Fruit fly (Drosophila melanogaster) whole organism, embryonic: ENCODE results near the gene CG14153.

Experiments
- B-H1 ChIP-seq: fragments of 200-800 bp; sonication (Bioruptor generic); IDR thresholded peaks from 3 replicates; pipeline ENCODE4 v1.3.6; 2022; ENCODE audit warnings: missing biosample characterization, missing genetic modification characterization
- BEAF-32 ChIP-seq: fragments of 200-800 bp; sonication (Bioruptor generic); optimal IDR thresholded peaks from 3 replicates; lab custom pipeline; 2017; ENCODE audit warnings: missing biosample characterization, missing genetic modification characterization, mild to moderate bottlenecking, moderate library complexity, missing genetic modification reagents
- Bgb ChIP-seq: fragments of 200-800 bp; sonication (Bioruptor generic); IDR thresholded peaks from 2 replicates; pipeline ENCODE4 v1.3.6; 2022; ENCODE audit warnings: missing biosample characterization, missing genetic modification characterization; ENCODE audit not compliant: partially characterized antibody
- C15 ChIP-seq: fragments of 200-800 bp; sonication (Bioruptor generic); IDR thresholded peaks from 3 replicates; pipeline ENCODE4 v1.3.6; 2022; ENCODE audit warnings: missing biosample characterization, missing genetic modification characterization
- CG10267 ChIP-seq: fragments of 200-800 bp; sonication (Bioruptor generic); optimal IDR thresholded peaks from 2 replicates; lab custom pipeline; 2018; ENCODE audit warnings: missing biosample characterization, mild to moderate bottlenecking, missing genetic modification characterization, moderate library complexity
- CG12391 ChIP-seq: fragments of 200-800 bp; sonication (Bioruptor generic); optimal IDR thresholded peaks from 3 replicates; lab custom pipeline; 2018; ENCODE audit warnings: missing biosample characterization, mild to moderate bottlenecking, missing genetic modification characterization, moderate library complexity
- CG13287 ChIP-seq: fragments of 200-800 bp; sonication (Bioruptor generic); IDR thresholded peaks from 2 replicates; pipeline ENCODE4 v1.3.6; 2022; ENCODE audit warnings: missing biosample characterization, missing genetic modification characterization; ENCODE audit not compliant: partially characterized antibody
- CG14667 ChIP-seq: fragments of 200-800 bp; sonication (Bioruptor generic); IDR thresholded peaks from 2 replicates; pipeline ENCODE4 v1.3.6; 2022; ENCODE audit warnings: missing biosample characterization, missing genetic modification characterization
- CG14860 ChIP-seq: fragments of 200-800 bp; sonication (Bioruptor generic); IDR thresholded peaks from 3 replicates; pipeline ENCODE4 v1.3.6; 2022; ENCODE audit warnings: missing biosample characterization, missing genetic modification characterization; ENCODE audit not compliant: partially characterized antibody
- CG15514 ChIP-seq: fragments of 200-800 bp; sonication (Bioruptor generic); optimal IDR thresholded peaks from 3 replicates; lab custom pipeline; 2017; ENCODE audit warnings: missing biosample characterization, missing genetic modification characterization, mild to moderate bottlenecking, moderate library complexity, missing genetic modification reagents
- CG16779 ChIP-seq: fragments of 200-800 bp; sonication (Bioruptor generic); IDR thresholded peaks from 2 replicates; pipeline ENCODE4 v1.3.6; 2022; ENCODE audit warnings: missing biosample characterization, missing genetic modification characterization
- CG17186 ChIP-seq: fragments of 200-800 bp; sonication (Bioruptor generic); optimal IDR thresholded peaks from 3 replicates; lab custom pipeline; 2017; ENCODE audit warnings: missing biosample characterization, missing genetic modification reagents, missing genetic modification characterization
- CG17829 ChIP-seq: fragments of 200-800 bp; optimal IDR thresholded peaks from 2 replicates; lab custom pipeline; 2019; ENCODE audit warnings: missing biosample characterization, mild to moderate bottlenecking, missing genetic modification characterization, moderate library complexity
- CG18262 ChIP-seq: fragments of 200-800 bp; optimal IDR thresholded peaks from 3 replicates; lab custom pipeline; 2019; ENCODE audit warnings: missing biosample characterization, mild to moderate bottlenecking, missing genetic modification characterization, moderate library complexity
- CG18599 ChIP-seq: fragments of 200-800 bp; sonication (Bioruptor generic); optimal IDR thresholded peaks from 3 replicates; lab custom pipeline; 2017; ENCODE audit warnings: missing biosample characterization, missing genetic modification characterization, mild to moderate bottlenecking, moderate library complexity, missing genetic modification reagents
- CG30020 ChIP-seq: fragments of 200-800 bp; optimal IDR thresholded peaks from 2 replicates; lab custom pipeline; 2019; ENCODE audit warnings: missing biosample characterization, mild to moderate bottlenecking, missing genetic modification characterization, moderate library complexity
- CG31224 ChIP-seq: fragments of 200-800 bp; sonication (Bioruptor generic); IDR thresholded peaks from 2 replicates; pipeline ENCODE4 v1.3.6; 2022; ENCODE audit warnings: missing biosample characterization, missing genetic modification characterization
- CG33213 ChIP-seq: fragments of 200-800 bp; sonication (Bioruptor generic); optimal IDR thresholded peaks from 3 replicates; lab custom pipeline; 2016; ENCODE audit warnings: missing biosample characterization, missing genetic modification characterization
- CG3726 ChIP-seq: fragments of 200-800 bp; sonication (Bioruptor generic); IDR thresholded peaks from 3 replicates; pipeline ENCODE4, ENCODE4 v1.3.6; 2022; ENCODE audit warnings: missing biosample characterization, missing genetic modification characterization
- CG42726 ChIP-seq: fragments of 200-800 bp; sonication (Bioruptor generic); IDR thresholded peaks from 2 replicates; pipeline ENCODE4 v1.3.6; 2022; ENCODE audit warnings: missing biosample characterization, missing genetic modification characterization; ENCODE audit not compliant: partially characterized antibody
- CG4730 ChIP-seq: fragments of 200-800 bp; sonication (Bioruptor generic); IDR thresholded peaks from 2 replicates; pipeline ENCODE4 v1.3.6; 2022; ENCODE audit warnings: missing biosample characterization, missing genetic modification characterization
- CG7271 ChIP-seq: fragments of 200-800 bp; sonication (Bioruptor generic); optimal IDR thresholded peaks from 2 replicates; lab custom pipeline; 2018; ENCODE audit warnings: missing biosample characterization, mild to moderate bottlenecking, missing genetic modification characterization, moderate library complexity
- CG7839 ChIP-seq: fragments of 200-800 bp; sonication (Bioruptor generic); optimal IDR thresholded peaks from 3 replicates; lab custom pipeline; 2018; ENCODE audit warnings: missing biosample characterization, mild to moderate bottlenecking, missing genetic modification characterization, moderate library complexity
- CG7963 ChIP-seq: fragments of 200-800 bp; sonication (Bioruptor generic); IDR thresholded peaks from 3 replicates; pipeline ENCODE4 v1.3.6; 2022; ENCODE audit warnings: missing biosample characterization, missing genetic modification characterization; ENCODE audit not compliant: partially characterized antibody
- CG8478 ChIP-seq: fragments of >200 bp; optimal IDR thresholded peaks from 2 replicates; lab custom pipeline; 2018
- CG8765 ChIP-seq: fragments of 200-800 bp; sonication (Bioruptor generic); IDR thresholded peaks from 2 replicates; pipeline ENCODE4 v1.3.6; 2022; ENCODE audit warnings: missing biosample characterization, missing genetic modification characterization
- CG8924 ChIP-seq: fragments of 200-800 bp; optimal IDR thresholded peaks from 3 replicates; lab custom pipeline; 2019; ENCODE audit warnings: missing biosample characterization, mild to moderate bottlenecking, missing genetic modification characterization, moderate library complexity
- CG9437 ChIP-seq: fragments of 200-800 bp; sonication (Bioruptor generic); optimal IDR thresholded peaks from 2 replicates; lab custom pipeline; 2018; ENCODE audit warnings: missing biosample characterization, mild to moderate bottlenecking, missing genetic modification characterization
- D19A ChIP-seq: fragments of 200-800 bp; optimal IDR thresholded peaks from 3 replicates; lab custom pipeline; 2019; ENCODE audit warnings: missing biosample characterization, mild to moderate bottlenecking, missing genetic modification characterization, moderate library complexity
- Deaf1 ChIP-seq: fragments of 200-800 bp; optimal IDR thresholded peaks from 3 replicates; lab custom pipeline; 2019; ENCODE audit warnings: missing biosample characterization, mild to moderate bottlenecking, missing genetic modification characterization, moderate library complexity
- Lhr ChIP-seq: fragments of 200-800 bp; sonication (Bioruptor generic); optimal IDR thresholded peaks from 3 replicates; lab custom pipeline; 2017; ENCODE audit warnings: mild to moderate bottlenecking, missing biosample characterization, missing genetic modification reagents, missing genetic modification characterization
- Nf-YC ChIP-seq: fragments of 200-800 bp; optimal IDR thresholded peaks from 3 replicates; lab custom pipeline; 2019; ENCODE audit warnings: missing biosample characterization, mild to moderate bottlenecking, missing genetic modification characterization, moderate library complexity
- Scr ChIP-seq: fragments of 200-800 bp; sonication (Bioruptor generic); IDR thresholded peaks from 2 replicates; pipeline ENCODE4 v1.3.6; 2022; ENCODE audit warnings: missing biosample characterization, missing genetic modification characterization; ENCODE audit not compliant: partially characterized antibody
- Sry-β ChIP-seq: fragments of 200-800 bp; sonication (Bioruptor generic); optimal IDR thresholded peaks from 2 replicates; lab custom pipeline; 2018; ENCODE audit warnings: missing biosample characterization, mild to moderate bottlenecking, missing genetic modification characterization, moderate library complexity
- cas ChIP-seq: fragments of 200-800 bp; sonication (Bioruptor generic); IDR thresholded peaks from 2 replicates; pipeline ENCODE4 v1.3.6; 2022; ENCODE audit warnings: missing biosample characterization, missing genetic modification characterization
- cato ChIP-seq: fragments of 200-800 bp; sonication (Bioruptor generic); optimal IDR thresholded peaks from 2 replicates; lab custom pipeline; 2016; ENCODE audit warnings: missing biosample characterization, missing genetic modification characterization, borderline replicate concordance
- danr ChIP-seq: fragments of 200-800 bp; sonication (Bioruptor generic); IDR thresholded peaks from 2 replicates; pipeline ENCODE4 v1.3.6; 2022; ENCODE audit warnings: missing biosample characterization, missing genetic modification characterization
- dysf ChIP-seq: fragments of 200-800 bp; sonication (Bioruptor generic); IDR thresholded peaks from 3 replicates; pipeline ENCODE4 v1.3.6; 2022; ENCODE audit warnings: missing biosample characterization, missing genetic modification characterization
- hbn ChIP-seq: fragments of 200-800 bp; sonication (Bioruptor generic); IDR thresholded peaks from 2 replicates; pipeline ENCODE4 v1.3.6; 2022; ENCODE audit warnings: missing biosample characterization, missing genetic modification characterization; ENCODE audit not compliant: partially characterized antibody
- jigr1 ChIP-seq: fragments of 200-800 bp; sonication (Bioruptor generic); IDR thresholded peaks from 3 replicates; pipeline ENCODE4 v1.3.6; 2022; ENCODE audit warnings: missing biosample characterization, missing genetic modification characterization
- kah ChIP-seq: fragments of 200-800 bp; sonication (Bioruptor generic); optimal IDR thresholded peaks from 2 replicates; lab custom pipeline; 2018; ENCODE audit warnings: missing biosample characterization, mild to moderate bottlenecking, missing genetic modification characterization
- lab ChIP-seq: fragments of 200-800 bp; sonication (Bioruptor generic); optimal IDR thresholded peaks from 3 replicates; lab custom pipeline; 2017; ENCODE audit warnings: missing biosample characterization, missing genetic modification characterization, mild to moderate bottlenecking, moderate library complexity, missing genetic modification reagents
- luna ChIP-seq: fragments of 200-800 bp; sonication (Bioruptor generic); optimal IDR thresholded peaks from 2 replicates; lab custom pipeline; 2016; ENCODE audit warnings: missing biosample characterization, missing genetic modification characterization
- mld ChIP-seq: fragments of 200-800 bp; sonication (Bioruptor generic); IDR thresholded peaks from 3 replicates; pipeline ENCODE4 v1.3.6; 2022; ENCODE audit warnings: missing biosample characterization, missing genetic modification characterization; ENCODE audit not compliant: partially characterized antibody
- ro ChIP-seq: fragments of 200-800 bp; sonication (Bioruptor generic); IDR thresholded peaks from 2 replicates; pipeline ENCODE4 v1.3.6; 2022; ENCODE audit warnings: missing biosample characterization, missing genetic modification characterization
- seq ChIP-seq: fragments of 200-800 bp; sonication (Bioruptor generic); IDR thresholded peaks from 2 replicates; pipeline ENCODE4 v1.3.6; 2022; ENCODE audit warnings: missing biosample characterization, missing genetic modification characterization
- slp2 ChIP-seq: fragments of 200-800 bp; sonication (Bioruptor generic); optimal IDR thresholded peaks from 2 replicates; lab custom pipeline; 2016; ENCODE audit warnings: missing biosample characterization, missing genetic modification characterization
- trem ChIP-seq: fragments of 200-800 bp; optimal IDR thresholded peaks from 3 replicates; lab custom pipeline; 2019; ENCODE audit warnings: missing biosample characterization, mild to moderate bottlenecking, missing genetic modification characterization, moderate library complexity
- twi ChIP-seq: fragments of 200-800 bp; optimal IDR thresholded peaks from 2 replicates; lab custom pipeline; 2019; ENCODE audit warnings: missing biosample characterization, mild to moderate bottlenecking, missing genetic modification characterization, moderate library complexity
- unpg ChIP-seq: fragments of 200-800 bp; sonication (Bioruptor generic); optimal IDR thresholded peaks from 3 replicates; lab custom pipeline; 2018; ENCODE audit warnings: missing biosample characterization, mild to moderate bottlenecking, missing genetic modification characterization, moderate library complexity

CG14153 gene

dm6 chr3L:10690904-10691408, 47.6 kb downstream of the CG14153 start, which contains the start of gene CG11811:
Gene CG11811 (plus strand): TSS chr3L:10691024.
- no peak for TF ChIP-seq CG7271
- peak; percentile 26 for TF ChIP-seq CG18599 (GFP tag; lab: Kevin White, UChicago)
- TF ChIP-seq CG14667 = no peak
- TF ChIP-seq ro = no peak
- no peak for TF ChIP-seq kah (GFP tag; lab: Kevin White, UChicago)
- no peak for TF ChIP-seq Deaf1 (tag; lab: Kevin White, UChicago)
- TF ChIP-seq cato (GFP tag; lab: Kevin White, UChicago) = no peak
- TF ChIP-seq CG10267 (tag; lab: Kevin White, UChicago) = peak; percentile 52
- peak; percentile 37 for TF ChIP-seq CG42726 (GFP tag; lab: Robert Waterston, UW)
- peak; percentile 82 for TF ChIP-seq Scr
- TF ChIP-seq cas = no peak
- peak; percentile 46 for TF ChIP-seq trem (tag; lab: Kevin White, UChicago)
- peak; percentile 68; the same call in 2 of the 3 replicates for TF ChIP-seq mld (GFP tag; lab: Robert Waterston, UW)
- peak; percentile 67; the same call in 1 of the 2 replicates for TF ChIP-seq hbn (GFP tag; lab: Robert Waterston, UW)
- no peak for TF ChIP-seq CG7839 (tag; lab: Kevin White, UChicago)
- TF ChIP-seq CG17829 (tag; lab: Kevin White, UChicago) = peak; percentile 21
- no peak for TF ChIP-seq D19A (tag; lab: Kevin White, UChicago)
- TF ChIP-seq danr (GFP tag; lab: Robert Waterston, UW) = no peak
- no peak for TF ChIP-seq seq (GFP tag; lab: Robert Waterston, UW)
- TF ChIP-seq Sry-β (GFP tag; lab: Kevin White, UChicago) = no peak
- no peak for TF ChIP-seq slp2 (GFP tag; lab: Kevin White, UChicago)
- no peak; the same call in 2 of the 3 replicates for TF ChIP-seq jigr1 (GFP tag; lab: Robert Waterston, UW)
- peak; percentile 70 for TF ChIP-seq CG14860 (GFP tag; lab: Robert Waterston, UW)
- no peak for TF ChIP-seq CG33213 (GFP tag; lab: Kevin White, UChicago)
- no peak for TF ChIP-seq twi
- peak; percentile 29 for TF ChIP-seq Nf-YC
- TF ChIP-seq unpg (GFP tag; lab: Kevin White, UChicago) = no peak
- TF ChIP-seq CG30020 = peak; percentile 19
- TF ChIP-seq lab (GFP tag; lab: Kevin White, UChicago) = peak; percentile 7
- no peak for TF ChIP-seq B-H1 (GFP tag; lab: Robert Waterston, UW)
- peak; percentile 97 for TF ChIP-seq CG15514 (GFP tag; lab: Kevin White, UChicago)
- no peak for TF ChIP-seq luna (GFP tag; lab: Kevin White, UChicago)
- TF ChIP-seq CG13287 (GFP tag; lab: Robert Waterston, UW) = peak; percentile 89
- no peak for TF ChIP-seq CG8765 (GFP tag; lab: Robert Waterston, UW)
- no peak for TF ChIP-seq CG9437 (GFP tag; lab: Kevin White, UChicago)
- no peak for TF ChIP-seq CG8478 (lab: Kevin White, UChicago)
- TF ChIP-seq CG16779 (GFP tag; lab: Robert Waterston, UW) = no peak
- peak; percentile 29 for TF ChIP-seq Lhr (GFP tag; lab: Kevin White, UChicago)
- peak; percentile 93 for TF ChIP-seq CG31224 (GFP tag; lab: Robert Waterston, UW)
- no peak for TF ChIP-seq dysf
- TF ChIP-seq CG18262 (tag; lab: Kevin White, UChicago) = no peak
- TF ChIP-seq CG12391 (tag; lab: Kevin White, UChicago) = peak; percentile 10
- TF ChIP-seq Bgb = peak; percentile 83
- TF ChIP-seq CG4730 (GFP tag; lab: Robert Waterston, UW) = no peak
- peak; percentile 85 for TF ChIP-seq BEAF-32
- TF ChIP-seq CG7963 (GFP tag; lab: Robert Waterston, UW) = peak; percentile 69
- TF ChIP-seq CG8924 (tag; lab: Kevin White, UChicago) = peak; percentile 9
- TF ChIP-seq CG17186 (GFP tag; lab: Kevin White, UChicago) = no peak
- TF ChIP-seq CG3726 (GFP tag; lab: Robert Waterston, UW) = no peak
- TF ChIP-seq C15 = no peak
